Fruit fly (Drosophila melanogaster) whole organism, prepupa: ENCODE measurements around the gene X11Lbeta.

Experiments used
- Blimp-1 ChIP-seq: fragments of 200-800 bp; sonication (Bioruptor generic); optimal IDR thresholded peaks from 3 replicates; lab custom pipeline; 2017; ENCODE audit warnings: missing biosample characterization, missing genetic modification characterization, mild to moderate bottlenecking, moderate library complexity, missing genetic modification reagents
- CG10669 ChIP-seq: fragments of 200-800 bp; sonication (Bioruptor generic); optimal IDR thresholded peaks from 3 replicates; lab custom pipeline; 2018; ENCODE audit warnings: missing biosample characterization, mild to moderate bottlenecking, missing genetic modification characterization, moderate library complexity
- CG11294 ChIP-seq: fragments of 200-800 bp; sonication (Bioruptor generic); IDR thresholded peaks from 2 replicates; pipeline ENCODE4 v1.3.6; 2022; ENCODE audit warnings: missing biosample characterization, missing genetic modification characterization
- CG11762 ChIP-seq: fragments of 200-800 bp; sonication (Bioruptor generic); optimal IDR thresholded peaks from 3 replicates; lab custom pipeline; 2016; ENCODE audit warnings: missing biosample characterization, missing genetic modification characterization; ENCODE audit not compliant: insufficient read depth
- CG11902 ChIP-seq: fragments of 200-800 bp; sonication (Bioruptor generic); optimal IDR thresholded peaks from 3 replicates; lab custom pipeline; 2016; ENCODE audit warnings: missing biosample characterization, missing genetic modification characterization
- CG16779 ChIP-seq: fragments of 200-800 bp; sonication (Bioruptor generic); optimal IDR thresholded peaks from 3 replicates; lab custom pipeline; 2017; ENCODE audit warnings: missing biosample characterization, mild to moderate bottlenecking, missing genetic modification characterization
- CG3032 ChIP-seq: fragments of 200-800 bp; optimal IDR thresholded peaks from 2 replicates; lab custom pipeline; 2019; ENCODE audit warnings: missing biosample characterization, mild to moderate bottlenecking, missing genetic modification characterization, moderate library complexity
- CG32006 ChIP-seq: fragments of 200-800 bp; sonication (Bioruptor generic); optimal IDR thresholded peaks from 3 replicates; lab custom pipeline; 2017; ENCODE audit warnings: missing biosample characterization, mild to moderate bottlenecking, missing genetic modification characterization
- CG34406 ChIP-seq: fragments of 200-800 bp; sonication (Bioruptor generic); optimal IDR thresholded peaks from 3 replicates; lab custom pipeline; 2016; ENCODE audit warnings: missing biosample characterization, missing genetic modification characterization
- CG3919 ChIP-seq: fragments of 200-800 bp; sonication (Bioruptor generic); optimal IDR thresholded peaks from 3 replicates; lab custom pipeline; 2016; ENCODE audit warnings: missing biosample characterization, missing genetic modification characterization
- CG4318 ChIP-seq: fragments of 200-800 bp; sonication (Bioruptor generic); optimal IDR thresholded peaks from 3 replicates; lab custom pipeline; 2017; ENCODE audit warnings: missing biosample characterization, mild to moderate bottlenecking, missing genetic modification characterization
- CG6163 ChIP-seq: fragments of 200-800 bp; sonication (Bioruptor generic); IDR thresholded peaks from 3 replicates; pipeline ENCODE4 v1.3.6; 2022; ENCODE audit warnings: missing biosample characterization, missing genetic modification characterization
- CG6276 ChIP-seq: fragments of 200-800 bp; sonication (Bioruptor generic); optimal IDR thresholded peaks from 2 replicates; lab custom pipeline; 2017; ENCODE audit warnings: missing biosample characterization, mild to moderate bottlenecking, missing genetic modification characterization
- CG6808 ChIP-seq: fragments of 200-800 bp; sonication (Bioruptor generic); optimal IDR thresholded peaks from 3 replicates; lab custom pipeline; 2017; ENCODE audit warnings: missing biosample characterization, missing genetic modification characterization, mild to moderate bottlenecking, moderate library complexity, missing genetic modification reagents
- CG6854 ChIP-seq: fragments of 200-800 bp; sonication (Bioruptor generic); optimal IDR thresholded peaks from 2 replicates; lab custom pipeline; 2017; ENCODE audit warnings: missing biosample characterization, mild to moderate bottlenecking, missing genetic modification characterization
- CG7368 ChIP-seq: fragments of 200-800 bp; sonication (Bioruptor generic); optimal IDR thresholded peaks from 3 replicates; lab custom pipeline; 2016; ENCODE audit warnings: missing biosample characterization, missing genetic modification characterization
- CG8119 ChIP-seq: fragments of 200-800 bp; sonication (Bioruptor generic); IDR thresholded peaks from 3 replicates; pipeline ENCODE4 v1.3.6; 2022; ENCODE audit warnings: missing biosample characterization, missing genetic modification characterization
- CG8319 ChIP-seq: fragments of 200-800 bp; sonication (Bioruptor generic); optimal IDR thresholded peaks from 3 replicates; lab custom pipeline; 2016; ENCODE audit warnings: missing biosample characterization, missing genetic modification characterization
- CG8632 ChIP-seq: fragments of 200-800 bp; sonication (Bioruptor generic); optimal IDR thresholded peaks from 3 replicates; lab custom pipeline; 2016; ENCODE audit warnings: missing biosample characterization, missing genetic modification characterization
- CG9139 ChIP-seq: fragments of 200-800 bp; sonication (Bioruptor generic); optimal IDR thresholded peaks from 3 replicates; lab custom pipeline; 2017; ENCODE audit warnings: missing biosample characterization, mild to moderate bottlenecking, missing genetic modification characterization
- Eip75B ChIP-seq: fragments of 200-800 bp; sonication (Bioruptor generic); optimal IDR thresholded peaks from 3 replicates; lab custom pipeline; 2016; ENCODE audit warnings: missing biosample characterization, missing genetic modification characterization
- Eip78C ChIP-seq: fragments of 200-800 bp; sonication (Bioruptor generic); peaks from one replicate; lab custom pipeline; 2016; ENCODE audit warnings: missing biosample characterization, missing genetic modification characterization
- Eip93F ChIP-seq: fragments of 200-800 bp; sonication (Bioruptor generic); optimal IDR thresholded peaks from 2 replicates; lab custom pipeline; 2016; ENCODE audit warnings: missing biosample characterization, mild to moderate bottlenecking, missing genetic modification characterization
- Ets21C ChIP-seq: fragments of 200-800 bp; sonication (Bioruptor generic); optimal IDR thresholded peaks from 3 replicates; lab custom pipeline; 2016; ENCODE audit warnings: missing biosample characterization, missing genetic modification characterization
- Ets96B ChIP-seq: fragments of 200-800 bp; optimal IDR thresholded peaks from 2 replicates; lab custom pipeline; 2019; ENCODE audit warnings: missing biosample characterization, mild to moderate bottlenecking, missing genetic modification characterization, moderate library complexity
- Gug ChIP-seq: fragments of 200-800 bp; sonication (Bioruptor generic); IDR thresholded peaks from 2 replicates; pipeline ENCODE4 v1.3.6; 2022; ENCODE audit warnings: missing biosample characterization, missing genetic modification characterization
- Hr38 ChIP-seq: sonication (Bioruptor generic); optimal IDR thresholded peaks from 2 replicates; lab custom pipeline; 2016; ENCODE audit warnings: missing biosample characterization, missing genetic modification characterization
- Hr39 ChIP-seq: fragments of 200-800 bp; sonication (Bioruptor generic); optimal IDR thresholded peaks from 2 replicates; lab custom pipeline; 2016; ENCODE audit warnings: missing biosample characterization, missing genetic modification characterization
- Hr4 ChIP-seq: fragments of 200-800 bp; sonication (Bioruptor generic); optimal IDR thresholded peaks from 3 replicates; lab custom pipeline; 2016; ENCODE audit warnings: missing biosample characterization, missing genetic modification characterization
- Met ChIP-seq: fragments of 200-800 bp; sonication (Bioruptor generic); optimal IDR thresholded peaks from 3 replicates; lab custom pipeline; 2016; ENCODE audit warnings: missing biosample characterization, missing genetic modification characterization
- OdsH ChIP-seq: fragments of 200-800 bp; sonication (Bioruptor generic); optimal IDR thresholded peaks from 3 replicates; lab custom pipeline; 2016; ENCODE audit warnings: missing biosample characterization, missing genetic modification characterization
- Smox ChIP-seq: fragments of 200-800 bp; sonication (Bioruptor generic); optimal IDR thresholded peaks from 3 replicates; lab custom pipeline; 2016; ENCODE audit warnings: missing biosample characterization, missing genetic modification characterization
- Sox102F ChIP-seq: fragments of 200-800 bp; sonication (Bioruptor generic); optimal IDR thresholded peaks from 2 replicates; lab custom pipeline; 2016; ENCODE audit warnings: missing biosample characterization, mild to moderate bottlenecking, missing genetic modification characterization
- Sox14 ChIP-seq: fragments of 200-800 bp; sonication (Bioruptor generic); optimal IDR thresholded peaks from 3 replicates; lab custom pipeline; 2016; ENCODE audit warnings: missing biosample characterization, missing genetic modification characterization
- Sox15 ChIP-seq: fragments of 200-800 bp; sonication (Bioruptor generic); optimal IDR thresholded peaks from 3 replicates; lab custom pipeline; 2016; ENCODE audit warnings: missing biosample characterization, missing genetic modification characterization
- acj6 ChIP-seq: fragments of 200-800 bp; sonication (Bioruptor generic); optimal IDR thresholded peaks from 3 replicates; lab custom pipeline; 2016; ENCODE audit warnings: missing biosample characterization, missing genetic modification characterization
- dac ChIP-seq: fragments of 200-800 bp; sonication (Bioruptor generic); optimal IDR thresholded peaks from 2 replicates; lab custom pipeline; 2017; ENCODE audit warnings: missing biosample characterization, mild to moderate bottlenecking, missing genetic modification characterization
- dsx ChIP-seq: fragments of 200-800 bp; optimal IDR thresholded peaks from 3 replicates; lab custom pipeline; 2019; ENCODE audit warnings: missing biosample characterization, mild to moderate bottlenecking, missing genetic modification characterization, moderate library complexity; ENCODE audit not compliant: poor library complexity, severe bottlenecking
- eg ChIP-seq: fragments of 200-800 bp; sonication (Bioruptor generic); IDR thresholded peaks from 3 replicates; pipeline ENCODE4 v1.3.6; 2022; ENCODE audit warnings: missing biosample characterization, missing genetic modification characterization
- lz ChIP-seq: fragments of 200-800 bp; sonication (Bioruptor generic); optimal IDR thresholded peaks from 3 replicates; lab custom pipeline; 2016; ENCODE audit warnings: missing biosample characterization, missing genetic modification characterization
- net ChIP-seq: fragments of 200-800 bp; sonication (Bioruptor generic); optimal IDR thresholded peaks from 3 replicates; lab custom pipeline; 2016; ENCODE audit warnings: missing biosample characterization, missing genetic modification characterization
- salr ChIP-seq, 2 experiments: fragments of 200-800 bp; sonication (Bioruptor generic); optimal IDR thresholded peaks; 3 replicates each; lab custom pipeline; 2016 to 2018; ENCODE audit warnings: missing biosample characterization in 2 of 2, missing genetic modification characterization in 2 of 2, mild to moderate bottlenecking in 1 of 2
- spab ChIP-seq: fragments of 200-800 bp; sonication (Bioruptor generic); optimal IDR thresholded peaks from 2 replicates; lab custom pipeline; 2017; ENCODE audit warnings: missing biosample characterization, mild to moderate bottlenecking, missing genetic modification characterization, missing genetic modification reagents
- ss ChIP-seq, 2 experiments: fragments of 200-800 bp; sonication (Bioruptor generic); optimal IDR thresholded peaks; 2 replicates in 1 of 2; 3 replicates in 1 of 2; lab custom pipeline; 2017 to 2018; ENCODE audit warnings: mild to moderate bottlenecking in 2 of 2, missing biosample characterization in 2 of 2, missing genetic modification characterization in 2 of 2, moderate library complexity in 1 of 2
- svp ChIP-seq: fragments of 200-800 bp; sonication (Bioruptor generic); peaks from one replicate; lab custom pipeline; 2016; ENCODE audit warnings: missing biosample characterization, missing genetic modification characterization

The X11Lbeta gene

dm6 chrX:10735682-10736353 lies 108.3 kb downstream of the X11Lbeta start (continued):
- TF ChIP-seq Eip93F (GFP tag; lab: Kevin White, UChicago) (no peak), lz (GFP tag; lab: Kevin White, UChicago) (no peak), CG10669 (no peak), acj6 (peak; percentile 38), CG11902 (GFP tag; lab: Kevin White, UChicago) (no peak), CG16779 (peak; percentile 12), Gug (GFP tag; lab: Robert Waterston, UW) (peak; percentile 8; the same call in 1 of the 2 replicates), Eip78C (GFP tag; lab: Kevin White, UChicago) (peak; percentile 65), CG6276 (GFP tag; lab: Kevin White, UChicago) (peak; percentile 24), eg (GFP tag; lab: Robert Waterston, UW) (peak; percentile 45; the same call in 1 of the 3 replicates), CG6808 (GFP tag; lab: Kevin White, UChicago) (peak; percentile 45), svp (GFP tag; lab: Kevin White, UChicago) (peak; percentile 61), CG11294 (GFP tag; lab: Robert Waterston, UW) (no peak; the same call in 1 of the 2 replicates), CG8632 (GFP tag; lab: Kevin White, UChicago) (no peak), CG9139 (GFP tag; lab: Kevin White, UChicago) (peak; percentile 31), CG34406 (no peak), OdsH (peak; percentile 34), CG3919 (peak; percentile 5), CG11762 (GFP tag; lab: Kevin White, UChicago) (no peak), Ets96B (tag; lab: Kevin White, UChicago) (peak; percentile 5), CG8319 (GFP tag; lab: Kevin White, UChicago) (no peak), Hr38 (no peak), CG7368 (GFP tag; lab: Kevin White, UChicago) (peak; percentile 3), spab (GFP tag; lab: Kevin White, UChicago) (no peak), CG6854 (GFP tag; lab: Kevin White, UChicago) (no peak), Sox102F (GFP tag; lab: Kevin White, UChicago) (no peak), Met (GFP tag; lab: Kevin White, UChicago) (no peak)

- TF ChIP-seq dsx (GFP tag; lab: Kevin White, UChicago): peak; percentile 86
- TF ChIP-seq Blimp-1 (GFP tag; lab: Kevin White, UChicago): no peak
- no peak for TF ChIP-seq CG6854 (GFP tag; lab: Kevin White, UChicago)
- TF ChIP-seq Eip75B: peak; percentile 75
- peak; percentile 28 for TF ChIP-seq CG11762 (GFP tag; lab: Kevin White, UChicago)
- TF ChIP-seq CG8119 (GFP tag; lab: Robert Waterston, UW): peak; percentile 88
- peak; percentile 65 for TF ChIP-seq Hr39 (GFP tag; lab: Kevin White, UChicago)
- TF ChIP-seq Met (GFP tag; lab: Kevin White, UChicago): peak; percentile 72
- peak; percentile 44 to 52 for TF ChIP-seq salr (GFP tag; optimal IDR thresholded peaks at IDR 0.05; lab: Kevin White, UChicago)
- TF ChIP-seq Gug (GFP tag; lab: Robert Waterston, UW): peak; percentile 87
- TF ChIP-seq CG6163 (GFP tag; lab: Robert Waterston, UW): peak; percentile 93
- peak; percentile 84 for TF ChIP-seq svp (GFP tag; lab: Kevin White, UChicago)
- TF ChIP-seq CG3032 (tag; lab: Kevin White, UChicago): peak; percentile 62
- peak; percentile 80 for TF ChIP-seq Eip78C (GFP tag; lab: Kevin White, UChicago)
- TF ChIP-seq net (GFP tag; lab: Kevin White, UChicago): peak; percentile 69
- peak; percentile 59 for TF ChIP-seq Sox102F (GFP tag; lab: Kevin White, UChicago)
- no peak for TF ChIP-seq Sox15
- peak; percentile 11 to 52 for TF ChIP-seq ss (GFP tag; optimal IDR thresholded peaks at IDR 0.05; lab: Kevin White, UChicago)
- TF ChIP-seq CG32006 (GFP tag; lab: Kevin White, UChicago): peak; percentile 92
- TF ChIP-seq OdsH: peak; percentile 67
- no peak for TF ChIP-seq Eip93F (GFP tag; lab: Kevin White, UChicago)
- peak; percentile 89 for TF ChIP-seq Hr4
- TF ChIP-seq CG6808 (GFP tag; lab: Kevin White, UChicago): peak; percentile 31
- TF ChIP-seq Sox14 (GFP tag; lab: Kevin White, UChicago): peak; percentile 83
- TF ChIP-seq Ets21C (GFP tag; lab: Kevin White, UChicago): peak; percentile 21
- peak; percentile 8 for TF ChIP-seq Smox (GFP tag; lab: Kevin White, UChicago)
- peak; percentile 3 for TF ChIP-seq CG9139 (GFP tag; lab: Kevin White, UChicago)
- peak; percentile 53 for TF ChIP-seq CG8632 (GFP tag; lab: Kevin White, UChicago)
- peak; percentile 89 for TF ChIP-seq CG4318 (GFP tag; lab: Kevin White, UChicago)
- no peak for TF ChIP-seq Hr38
- peak; percentile 77 for TF ChIP-seq dac (GFP tag; lab: Kevin White, UChicago)
- TF ChIP-seq CG16779: peak; percentile 36
Observed at dm6 chrX:10737422-10738150, 110.0 kb downstream of the X11Lbeta start.
